Fruit fly (Drosophila melanogaster): ENCODE data around the gene CG43082.

CG43082 gene

dm6 chr3L:15641590-15642019 is 20.1 kb upstream of the CG43082 start (continued):
- TF ChIP-seq Dref (GFP tag; IDR thresholded peaks at IDR 0.05) (no peak), caup (GFP tag; optimal IDR thresholded peaks at IDR 0.05; ENCODE audit: severe bottlenecking) (no peak), Eip74EF (GFP tag; optimal IDR thresholded peaks at IDR 0.05) (no peak), sens (GFP tag) (peak; percentile 67), yki (optimal IDR thresholded peaks at IDR 0.05) (no peak), Taf1 (GFP tag; IDR thresholded peaks at IDR 0.05) (0 out of 2 replicates have a peak, but pooled peaks have one; percentile 15), tup (GFP tag; optimal IDR thresholded peaks at IDR 0.05) (no peak), YL-1 (GFP tag; optimal IDR thresholded peaks at IDR 0.05) (no peak), CG8388 (GFP tag; optimal IDR thresholded peaks at IDR 0.05) (no peak), Camta (GFP tag; optimal IDR thresholded peaks at IDR 0.05) (no peak), peb (GFP tag; IDR thresholded peaks at IDR 0.05) (no peak), CG5953 (GFP tag; IDR thresholded peaks at IDR 0.05) (no peak), CG18619 (GFP tag; optimal IDR thresholded peaks at IDR 0.05) (no peak)

DNA sequence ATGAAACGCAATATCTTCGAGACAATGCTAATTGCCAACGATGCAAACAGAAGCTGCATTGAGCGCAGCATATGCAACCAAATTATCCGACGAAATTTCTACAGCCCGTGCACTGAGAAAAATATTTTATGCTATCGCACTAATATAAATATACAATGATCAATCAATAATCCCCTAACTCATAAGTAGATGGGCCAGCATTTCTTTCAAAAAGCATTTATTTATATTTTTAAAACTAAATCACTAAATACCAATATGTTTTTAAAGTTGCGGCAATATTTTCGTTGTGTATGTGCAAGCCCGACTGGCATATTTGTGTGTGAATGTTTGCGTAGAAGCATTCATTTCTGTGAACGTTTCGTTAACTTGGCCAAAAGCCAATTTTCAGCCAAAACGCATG is 15.5 kb upstream of the CG43082 start:
- TF ChIP-seq CG8924 (tag; optimal IDR thresholded peaks at IDR 0.05) (no peak), scrt (GFP tag; optimal IDR thresholded peaks at IDR 0.05) (no peak), chif (GFP tag; optimal IDR thresholded peaks at IDR 0.05) (no peak), CG13894 (tag; optimal IDR thresholded peaks at IDR 0.05) (no peak), Xrp1 (GFP tag; IDR thresholded peaks at IDR 0.05) (0 out of 2 replicates have a peak, but pooled peaks have one; percentile 24), Lhr (GFP tag; optimal IDR thresholded peaks at IDR 0.05) (no peak), CG30403 (GFP tag; optimal IDR thresholded peaks at IDR 0.05) (no peak), CG17186 (GFP tag; optimal IDR thresholded peaks at IDR 0.05) (no peak), CG5180 (GFP tag; optimal IDR thresholded peaks at IDR 0.05) (no peak), NC2β (GFP tag; optimal IDR thresholded peaks at IDR 0.05) (no peak), seq (GFP tag; IDR thresholded peaks at IDR 0.05) (no peak), en (GFP tag; optimal IDR thresholded peaks at IDR 0.05) (no peak), GATAe (GFP tag; conservative IDR thresholded peaks at IDR 0.05) (no peak), Adf1 (GFP tag; IDR thresholded peaks at IDR 0.05) (no peak), CG6791 (GFP tag; IDR thresholded peaks at IDR 0.05; ENCODE audit: partially characterized antibody) (no peak), CG12236 (GFP tag; optimal IDR thresholded peaks at IDR 0.05) (no peak), tx (GFP tag; optimal IDR thresholded peaks at IDR 0.05) (no peak), eve (GFP tag; optimal IDR thresholded peaks at IDR 0.05) (no peak), ERR (GFP tag; optimal IDR thresholded peaks at IDR 0.05) (no peak), CG8290 (GFP tag; optimal IDR thresholded peaks at IDR 0.05) (no peak), CG8290 (tag; optimal IDR thresholded peaks at IDR 0.05) (no peak), CG11695 (GFP tag; IDR thresholded peaks at IDR 0.05) (no peak), CG3847 (GFP tag; IDR thresholded peaks at IDR 0.05) (no peak), CG17912 (GFP tag; optimal IDR thresholded peaks at IDR 0.05) (no peak), CG6654 (GFP tag; optimal IDR thresholded peaks at IDR 0.05) (no peak), CG9932 (GFP tag; IDR thresholded peaks at IDR 0.05) (no peak), D19A (tag; optimal IDR thresholded peaks at IDR 0.05) (no peak), B-H2 (GFP tag; optimal IDR thresholded peaks at IDR 0.05) (no peak), CG10959 (GFP tag; IDR thresholded peaks at IDR 0.05) (no peak), CG18262 (tag; optimal IDR thresholded peaks at IDR 0.05) (peak; percentile 10), CG14710 (tag; optimal IDR thresholded peaks at IDR 0.05) (no peak), dpn (GFP tag; optimal IDR thresholded peaks at IDR 0.05) (no peak), E2f2 (GFP tag; IDR thresholded peaks at IDR 0.05) (no peak), jigr1 (GFP tag; IDR thresholded peaks at IDR 0.05) (no peak), CG31224 (GFP tag; IDR thresholded peaks at IDR 0.05) (no peak), Ravus (GFP tag; IDR thresholded peaks at IDR 0.05) (no peak), CG4328 (GFP tag; optimal IDR thresholded peaks at IDR 0.05) (no peak), tio (GFP tag; optimal IDR thresholded peaks at IDR 0.05) (no peak), Ssrp (tag; optimal IDR thresholded peaks at IDR 0.05) (peak; percentile 5)
